Fruit fly (Drosophila melanogaster): ENCODE data around the gene Hinfp.
"Not testable (repeated sequence)": the region's sequence is repeated elsewhere in the genome, so short reads cannot be mapped to it uniquely, and the experiment has no call there.

Hinfp gene

DNA sequence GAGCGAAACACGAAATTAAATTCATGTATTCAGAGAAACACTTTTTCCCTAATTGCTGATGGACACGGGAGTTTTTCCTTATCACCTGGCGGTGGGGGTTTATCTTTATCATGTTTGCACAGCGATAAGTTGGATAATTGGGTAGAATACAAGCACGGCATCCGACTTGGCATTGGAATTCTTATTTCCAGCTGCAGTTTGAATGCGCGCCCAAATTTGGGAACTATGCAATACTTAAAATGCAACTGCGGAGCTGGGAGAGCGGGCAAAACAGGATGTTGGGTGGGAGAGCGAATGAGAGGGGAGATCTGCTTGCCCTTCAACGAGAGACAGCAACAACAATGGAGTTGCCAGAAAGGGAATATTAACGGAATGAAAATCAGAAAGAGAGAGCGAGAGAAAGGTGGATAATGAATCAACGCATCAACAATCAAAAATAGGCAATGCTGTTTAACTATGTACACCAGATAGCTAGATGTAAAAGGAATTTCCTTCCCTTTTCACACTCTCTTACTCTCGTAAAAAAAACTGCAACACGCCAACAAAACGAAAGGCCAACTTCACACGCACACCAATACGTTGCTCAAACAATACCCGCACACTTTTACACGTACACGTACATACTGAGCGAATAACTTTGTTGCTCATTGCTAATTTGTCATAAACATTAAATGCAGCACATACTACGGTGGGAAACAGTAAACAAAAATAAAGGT is 8.4 kb upstream of the Hinfp start:
- no peak for TF ChIP-seq EcR (GFP tag; optimal IDR thresholded peaks at IDR 0.05)

- TF ChIP-seq CG8478 (optimal IDR thresholded peaks at IDR 0.05) (no peak), Dll (optimal IDR thresholded peaks at IDR 0.05) (no peak), EcR (GFP tag; optimal IDR thresholded peaks at IDR 0.05) (no peak), pan (optimal IDR thresholded peaks at IDR 0.05) (no peak), psq (optimal IDR thresholded peaks at IDR 0.05) (no peak), usp (GFP tag; optimal IDR thresholded peaks at IDR 0.05) (no peak)
These were observed 7.9 kb upstream of the Hinfp start for dm6 chrX:617477-617795.

DNA sequence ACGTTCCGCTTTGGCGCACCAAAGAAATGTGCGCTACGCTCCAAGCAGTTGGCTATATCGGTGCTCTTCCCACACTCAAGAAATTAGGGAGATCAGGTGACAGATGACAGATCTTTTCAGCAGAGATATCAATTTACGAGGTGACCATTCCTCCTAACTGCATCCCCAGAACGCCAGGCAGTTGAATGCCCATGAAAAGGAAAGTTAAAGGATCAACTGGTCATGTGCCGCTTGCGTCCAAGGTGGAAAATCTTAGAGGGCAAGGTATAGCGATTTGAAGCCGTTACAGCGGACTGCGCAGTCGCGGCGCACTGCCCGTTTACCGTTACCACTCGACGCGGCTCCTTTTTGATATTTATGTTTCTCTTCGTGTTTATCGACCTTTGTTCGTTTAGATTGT is 6.8 kb upstream of the Hinfp start:
- TF ChIP-seq psq (optimal IDR thresholded peaks at IDR 0.05) (no peak), EcR (GFP tag; optimal IDR thresholded peaks at IDR 0.05) (no peak), Dll (optimal IDR thresholded peaks at IDR 0.05) (no peak), CG8478 (optimal IDR thresholded peaks at IDR 0.05) (no peak), pan (optimal IDR thresholded peaks at IDR 0.05) (no peak), usp (GFP tag; optimal IDR thresholded peaks at IDR 0.05) (no peak)

- TF ChIP-seq EcR (GFP tag; optimal IDR thresholded peaks at IDR 0.05) = peak in 1 of 2 experiments; percentile 59
- TF ChIP-seq CG8478 (optimal IDR thresholded peaks at IDR 0.05) = no peak
These were observed 5.9 kb upstream of the Hinfp start for dm6 chrX:619220-620101.

DNA sequence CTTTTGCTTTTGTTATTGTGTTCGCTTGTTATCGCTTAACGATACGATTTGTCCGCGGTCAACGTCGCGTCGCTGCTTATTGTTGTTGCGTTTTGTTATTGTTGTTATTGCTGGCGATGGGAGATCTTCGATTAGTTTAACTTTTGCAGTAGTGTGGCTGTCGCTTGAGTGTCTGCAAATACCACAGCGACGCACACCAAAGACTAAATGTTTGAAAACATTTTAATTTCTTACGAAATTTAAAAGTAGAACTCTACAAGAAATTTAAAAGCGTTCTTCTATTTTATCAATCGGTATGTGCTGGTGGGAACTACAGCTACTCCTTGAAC is 5.3 kb upstream of the Hinfp start, which contains the start of gene spdi:
spdi (minus strand) TSS at position 94 of the 329 bp plus-strand sequence.
- TF ChIP-seq usp (GFP tag; optimal IDR thresholded peaks at IDR 0.05) = no peak

- TF ChIP-seq psq (optimal IDR thresholded peaks at IDR 0.05) (no peak), EcR (GFP tag; optimal IDR thresholded peaks at IDR 0.05) (no peak), Dll (optimal IDR thresholded peaks at IDR 0.05) (no peak), pan (optimal IDR thresholded peaks at IDR 0.05) (no peak), usp (GFP tag; optimal IDR thresholded peaks at IDR 0.05) (no peak), CG8478 (optimal IDR thresholded peaks at IDR 0.05) (no peak)
These were observed 4.2 kb upstream of the Hinfp start, which contains the start of the genes CG13365 and Vsp37A for dm6 chrX:621132-621555. Gene CG13365 (minus strand): TSS chrX:621215. Gene Vsp37A (plus strand): TSS chrX:621530.

DNA sequence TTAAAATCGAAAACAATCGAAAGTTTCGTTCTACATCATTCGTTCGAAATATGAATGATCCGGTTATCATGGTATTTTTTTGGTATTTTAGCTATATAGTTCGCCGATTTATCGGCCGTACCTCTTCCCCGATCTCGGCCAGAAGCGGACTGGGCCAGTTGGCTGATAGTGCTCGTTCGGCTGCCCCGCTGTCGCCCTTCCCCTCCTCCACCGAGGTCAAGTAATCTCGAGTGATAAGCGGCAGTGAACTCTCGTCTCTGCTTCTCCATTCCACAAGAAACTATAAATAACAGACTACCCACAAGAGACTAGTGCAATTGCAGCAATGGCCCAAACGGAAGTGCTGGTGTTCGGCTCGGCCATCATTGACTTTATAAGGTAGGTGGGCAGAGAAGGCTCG is 2.0 kb upstream of the Hinfp start, which contains the start of gene CG13369:
CG13369 (plus strand) TSS at position 112 of the 400 bp plus-strand sequence.
- no peak for TF ChIP-seq psq (optimal IDR thresholded peaks at IDR 0.05)
- no peak for TF ChIP-seq CG8478 (optimal IDR thresholded peaks at IDR 0.05)
- TF ChIP-seq Dll (optimal IDR thresholded peaks at IDR 0.05) = no peak
- no peak for TF ChIP-seq EcR (GFP tag; optimal IDR thresholded peaks at IDR 0.05)
- TF ChIP-seq pan (optimal IDR thresholded peaks at IDR 0.05) = no peak
- TF ChIP-seq usp (GFP tag; optimal IDR thresholded peaks at IDR 0.05) = no peak

DNA sequence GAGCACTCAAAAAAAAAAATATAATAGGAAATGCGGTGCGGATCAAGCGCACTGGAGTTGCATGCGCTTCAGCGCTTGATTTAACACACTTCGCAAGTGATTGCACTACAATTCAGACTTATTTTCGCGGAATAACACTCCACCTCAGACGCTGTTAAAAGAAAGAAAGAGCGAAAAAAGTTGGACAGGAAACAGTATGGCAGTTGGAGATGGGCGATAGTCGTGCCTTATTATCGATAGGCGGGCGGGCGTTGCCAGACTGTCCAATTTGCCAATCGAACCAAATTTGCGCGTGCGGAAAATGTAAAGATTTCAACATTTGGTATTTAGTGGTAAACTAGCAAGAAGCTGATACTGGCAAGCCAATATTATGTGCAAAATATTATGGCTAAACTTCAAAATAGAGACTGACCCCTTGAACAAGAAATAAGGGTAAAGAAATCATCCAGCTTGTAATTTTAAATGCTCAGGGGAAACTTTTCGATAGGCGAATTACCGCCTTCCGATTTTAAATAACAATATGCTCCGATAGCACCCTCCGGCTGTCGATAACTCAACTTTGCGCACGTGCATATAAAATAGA is 4.0 kb downstream of the Hinfp start, which contains the start of the genes RpL36 and Mybbp1A:
RpL36 (minus strand) TSS at position 245 of the 583 bp plus-strand sequence.
Mybbp1A (plus strand) TSS at position 535 of the 583 bp plus-strand sequence.
- TF ChIP-seq Dll (optimal IDR thresholded peaks at IDR 0.05) = no peak

DNA sequence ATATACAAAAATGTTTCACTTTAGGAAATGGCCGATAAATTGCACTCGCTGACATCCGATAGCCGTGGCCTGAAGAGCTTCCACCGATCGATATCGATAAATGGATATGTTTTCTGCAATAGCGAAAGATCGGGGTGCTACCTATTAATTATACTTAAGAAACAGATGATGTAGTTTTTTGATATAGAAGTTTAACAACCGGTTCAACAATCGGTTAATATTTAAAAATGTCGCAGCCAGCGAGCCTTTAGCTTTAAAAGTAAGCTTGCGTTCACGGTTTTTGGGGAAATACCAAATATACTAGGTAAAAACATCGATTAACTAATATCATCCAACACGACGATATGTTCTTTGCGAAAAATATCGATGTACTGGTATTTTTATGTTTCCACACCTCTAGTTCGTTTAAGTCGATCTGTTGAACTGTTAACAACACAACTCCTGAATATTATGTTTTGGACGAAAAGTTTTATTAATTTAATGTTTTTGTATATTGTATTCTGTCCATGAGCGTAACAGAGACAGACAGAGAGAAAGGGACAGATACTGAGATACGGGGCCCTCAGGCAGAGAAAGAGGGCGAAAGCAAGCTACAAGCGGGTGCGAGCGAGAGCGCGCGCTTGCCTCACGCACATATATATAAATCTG is 10.3 kb downstream of the Hinfp start, which contains the start of gene Dredd:
Dredd (minus strand) TSS at position 51 of the 648 bp plus-strand sequence.
- TF ChIP-seq psq (optimal IDR thresholded peaks at IDR 0.05) = no peak
- no peak for TF ChIP-seq CG8478 (optimal IDR thresholded peaks at IDR 0.05)
- no peak for TF ChIP-seq pan (optimal IDR thresholded peaks at IDR 0.05)
- TF ChIP-seq usp (GFP tag; optimal IDR thresholded peaks at IDR 0.05) = no peak
- no peak for TF ChIP-seq EcR (GFP tag; optimal IDR thresholded peaks at IDR 0.05)
- TF ChIP-seq Dll (optimal IDR thresholded peaks at IDR 0.05) = no peak

DNA sequence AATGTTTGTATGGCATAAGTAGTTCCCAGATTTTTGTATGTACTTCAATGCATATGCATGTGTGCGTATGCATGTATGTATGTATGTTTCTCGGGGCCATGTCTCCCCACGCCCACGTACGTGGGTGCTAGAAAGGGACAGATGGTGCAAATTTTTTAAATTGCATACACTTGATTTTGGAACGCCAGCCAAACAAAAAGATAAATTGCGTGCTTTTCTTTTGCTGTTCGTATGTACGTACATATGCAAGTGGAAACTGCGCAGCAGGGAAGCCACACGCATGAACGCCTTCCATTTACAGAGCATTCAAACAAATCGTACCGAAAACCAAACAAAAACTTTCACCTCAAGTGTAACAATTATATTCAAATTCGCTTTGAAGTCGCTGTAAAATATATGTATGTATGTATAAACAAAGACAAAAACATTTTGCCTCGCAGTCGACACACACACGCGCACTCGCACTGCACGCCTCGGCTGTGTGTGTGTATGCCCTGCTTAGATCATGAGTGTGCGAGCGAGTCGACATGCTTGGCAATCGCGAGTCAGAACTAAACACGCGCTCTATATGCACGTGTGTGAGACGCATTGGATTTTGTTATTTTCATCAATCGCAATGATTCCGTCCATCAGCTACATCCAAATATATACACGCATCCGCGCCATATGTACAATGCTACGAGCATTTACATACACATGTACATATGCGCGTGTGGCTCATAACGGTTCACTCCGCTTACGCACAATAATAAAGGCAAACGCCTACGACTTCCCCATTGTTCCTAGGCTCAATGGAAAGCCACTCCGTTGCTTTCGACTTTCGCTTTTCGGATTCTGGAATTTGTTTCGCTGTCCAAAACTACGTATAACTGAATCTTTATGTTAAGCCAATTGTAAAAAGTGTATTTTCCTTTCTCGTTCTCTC is 11.5 kb downstream of the Hinfp start:
- TF ChIP-seq pan (optimal IDR thresholded peaks at IDR 0.05) (no peak), usp (GFP tag; optimal IDR thresholded peaks at IDR 0.05) (no peak), CG8478 (optimal IDR thresholded peaks at IDR 0.05) (peak; percentile 29), psq (optimal IDR thresholded peaks at IDR 0.05) (no peak), EcR (GFP tag; optimal IDR thresholded peaks at IDR 0.05) (no peak), Dll (optimal IDR thresholded peaks at IDR 0.05) (no peak)

dm6 chrX:644461-644860 is 19.1 kb downstream of the Hinfp start, which contains the start of gene CG13367:
Gene CG13367 (plus strand): TSS chrX:644761.
- not testable (repeated sequence) for TF ChIP-seq pan, Dll, CG8478 (optimal IDR thresholded peaks at IDR 0.05)
